Fruit fly (Drosophila melanogaster): ENCODE data around the gene CG32278.
A peak's percentile ranks its signal among the peaks of the same experiment; 100 is the strongest.

CG32278 gene

dm6 chr3L:3162584-3162983 lies 6.5 kb upstream of the CG32278 start:
- TF ChIP-seq CG6792 (GFP tag; optimal IDR thresholded peaks at IDR 0.05), result no peak
- TF ChIP-seq CG10631 (GFP tag; optimal IDR thresholded peaks at IDR 0.05), result no peak
- TF ChIP-seq dsx (GFP tag; optimal IDR thresholded peaks at IDR 0.05; ENCODE audit: poor library complexity, severe bottlenecking), result no peak
- no peak for TF ChIP-seq Eip78C (GFP tag)
- TF ChIP-seq CG8119 (GFP tag; IDR thresholded peaks at IDR 0.05), result no peak
- no peak for TF ChIP-seq fkh (GFP tag; optimal IDR thresholded peaks at IDR 0.05)
- no peak for TF ChIP-seq CG7368 (GFP tag; optimal IDR thresholded peaks at IDR 0.05)
- TF ChIP-seq Met (GFP tag; optimal IDR thresholded peaks at IDR 0.05), result no peak
- TF ChIP-seq CG11902 (GFP tag; optimal IDR thresholded peaks at IDR 0.05), result no peak
- no peak for TF ChIP-seq Blimp-1 (GFP tag; optimal IDR thresholded peaks at IDR 0.05)
- TF ChIP-seq CG3919 (GFP tag; optimal IDR thresholded peaks at IDR 0.05), result no peak
- TF ChIP-seq CG6276 (GFP tag; optimal IDR thresholded peaks at IDR 0.05), result no peak

dm6 chr3L:3164951-3165350 lies 4.1 kb upstream of the CG32278 start, which contains the start of gene CG32280:
TSS of gene CG32280 (plus strand) at chr3L:3165181.
- peak; percentile 20 for TF ChIP-seq Ets21C (GFP tag; optimal IDR thresholded peaks at IDR 0.05)
- TF ChIP-seq Met (GFP tag; optimal IDR thresholded peaks at IDR 0.05), result no peak
- TF ChIP-seq CG31627 (GFP tag; optimal IDR thresholded peaks at IDR 0.05), result peak; percentile 23
- TF ChIP-seq Blimp-1 (GFP tag; optimal IDR thresholded peaks at IDR 0.05), result no peak
- TF ChIP-seq CG6792 (GFP tag; optimal IDR thresholded peaks at IDR 0.05), result peak; percentile 5
- TF ChIP-seq Hr39 (GFP tag; optimal IDR thresholded peaks at IDR 0.05), result peak; percentile 33
- TF ChIP-seq CG1621 (tag; optimal IDR thresholded peaks at IDR 0.05), result peak; percentile 67
- no peak for TF ChIP-seq svp (GFP tag)
- peak; percentile 29 for TF ChIP-seq lz (GFP tag; optimal IDR thresholded peaks at IDR 0.05)
- peak; percentile 27 for TF ChIP-seq Sox14 (GFP tag; optimal IDR thresholded peaks at IDR 0.05)
- TF ChIP-seq cyc (GFP tag; optimal IDR thresholded peaks at IDR 0.05), result peak; percentile 36
- TF ChIP-seq esn (GFP tag; optimal IDR thresholded peaks at IDR 0.05), result peak; percentile 48

- TF ChIP-seq acj6 (GFP tag; optimal IDR thresholded peaks at IDR 0.05), result no peak
- peak; percentile 15 for TF ChIP-seq vri (GFP tag; optimal IDR thresholded peaks at IDR 0.05)
These were observed 3.7 kb upstream of the CG32278 start for dm6 chr3L:3165399-3165798.

dm6 chr3L:3166200-3166695 lies 2.8 kb upstream of the CG32278 start, which contains the start of gene Asciz:
TSS of gene Asciz (minus strand) at chr3L:3166250.
- TF ChIP-seq svp (GFP tag) (peak; percentile 92), Sox14 (GFP tag; optimal IDR thresholded peaks at IDR 0.05) (no peak)

- TF ChIP-seq Sox102F (GFP tag; optimal IDR thresholded peaks at IDR 0.05), result no peak
- TF ChIP-seq CG10631 (GFP tag; optimal IDR thresholded peaks at IDR 0.05), result no peak
These were observed 3.4 kb downstream of the CG32278 start, which contains the start of gene CG14963 for dm6 chr3L:3172445-3172844. TSS of gene CG14963 (minus strand) at chr3L:3172545.

dm6 chr3L:3177872-3178271 lies 8.8 kb downstream of the CG32278 start:
- TF ChIP-seq CG6163 (GFP tag; IDR thresholded peaks at IDR 0.05), result no peak
- TF ChIP-seq Ets96B (tag; optimal IDR thresholded peaks at IDR 0.05), result no peak
- no peak for TF ChIP-seq esn (GFP tag; optimal IDR thresholded peaks at IDR 0.05)
- no peak for TF ChIP-seq vri (GFP tag; optimal IDR thresholded peaks at IDR 0.05)
- no peak for TF ChIP-seq CG4318 (GFP tag; optimal IDR thresholded peaks at IDR 0.05)
- no peak for TF ChIP-seq CG8632 (GFP tag; optimal IDR thresholded peaks at IDR 0.05)
- TF ChIP-seq Eip75B (GFP tag; optimal IDR thresholded peaks at IDR 0.05), result no peak
- no peak for TF ChIP-seq CG31627 (GFP tag; optimal IDR thresholded peaks at IDR 0.05)
- no peak for TF ChIP-seq CG10631 (GFP tag; optimal IDR thresholded peaks at IDR 0.05)
- TF ChIP-seq Blimp-1 (GFP tag; optimal IDR thresholded peaks at IDR 0.05), result no peak
- TF ChIP-seq Hr39 (GFP tag; optimal IDR thresholded peaks at IDR 0.05), result no peak
- no peak for TF ChIP-seq CG7368 (GFP tag; optimal IDR thresholded peaks at IDR 0.05)
- no peak for TF ChIP-seq CG15336 (GFP tag; IDR thresholded peaks at IDR 0.05)
- no peak for TF ChIP-seq CG8319 (GFP tag; optimal IDR thresholded peaks at IDR 0.05)
- TF ChIP-seq net (GFP tag; optimal IDR thresholded peaks at IDR 0.05), result no peak
- TF ChIP-seq Sox15 (GFP tag; optimal IDR thresholded peaks at IDR 0.05), result no peak
- no peak for TF ChIP-seq acj6 (GFP tag; optimal IDR thresholded peaks at IDR 0.05)
- TF ChIP-seq Gug (GFP tag; IDR thresholded peaks at IDR 0.05), result no peak
- TF ChIP-seq lz (GFP tag; optimal IDR thresholded peaks at IDR 0.05), result no peak
